Worm (Caenorhabditis elegans): ENCODE results near the gene B0563.1.

DNA sequence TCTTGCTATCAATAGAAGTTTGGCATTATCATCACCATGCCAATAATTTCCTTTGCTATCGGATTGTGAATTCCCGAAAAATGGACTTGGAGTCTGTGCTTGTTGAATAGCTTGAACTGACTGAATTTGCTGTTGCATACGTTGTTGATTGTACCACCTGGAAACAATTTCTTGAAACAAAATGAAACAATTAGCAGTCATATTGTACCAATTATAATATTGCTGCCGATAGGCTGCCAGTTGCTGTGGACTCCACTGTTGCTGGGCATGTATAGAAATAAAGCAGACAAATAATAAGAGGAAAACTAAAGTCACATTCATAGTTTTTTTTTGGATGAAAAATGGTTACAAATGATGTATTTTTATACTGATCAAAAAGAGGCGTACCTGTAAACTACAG lies 4.4 kb upstream of the B0563.1 start, which contains the start of gene B0563.10:
- TF ChIP-seq unc-62 (GFP tag; optimal IDR thresholded peaks at IDR 0.05) (no peak), nhr-237 (tag; optimal IDR thresholded peaks at IDR 0.05) (no peak), egl-27 (tag; optimal IDR thresholded peaks at IDR 0.05) (no peak), unc-39 (tag; optimal IDR thresholded peaks at IDR 0.05) (no peak), fos-1 (tag; optimal IDR thresholded peaks at IDR 0.05) (no peak), snpc-4 (tag; optimal IDR thresholded peaks at IDR 0.05) (no peak), ceh-9 (tag; optimal IDR thresholded peaks at IDR 0.05) (no peak), elt-3 (tag; optimal IDR thresholded peaks at IDR 0.05) (no peak)
